Worm (Caenorhabditis elegans): Measurements from ENCODE around the gene glb-4.

- TF ChIP-seq pqm-1 (tag; optimal IDR thresholded peaks at IDR 0.05) (no peak), pha-4 (tag; optimal IDR thresholded peaks at IDR 0.05) (no peak), ceh-16 (tag; optimal IDR thresholded peaks at IDR 0.05) (no peak), mml-1 (tag; optimal IDR thresholded peaks at IDR 0.05) (no peak)
Observed at ce11 chrII:11112419-11112818, 1.4 kb upstream of the glb-4 start, which contains the start of gene mat-2.
